Fruit fly (Drosophila melanogaster): ENCODE data around the gene Uros1.

Uros1 gene

DNA sequence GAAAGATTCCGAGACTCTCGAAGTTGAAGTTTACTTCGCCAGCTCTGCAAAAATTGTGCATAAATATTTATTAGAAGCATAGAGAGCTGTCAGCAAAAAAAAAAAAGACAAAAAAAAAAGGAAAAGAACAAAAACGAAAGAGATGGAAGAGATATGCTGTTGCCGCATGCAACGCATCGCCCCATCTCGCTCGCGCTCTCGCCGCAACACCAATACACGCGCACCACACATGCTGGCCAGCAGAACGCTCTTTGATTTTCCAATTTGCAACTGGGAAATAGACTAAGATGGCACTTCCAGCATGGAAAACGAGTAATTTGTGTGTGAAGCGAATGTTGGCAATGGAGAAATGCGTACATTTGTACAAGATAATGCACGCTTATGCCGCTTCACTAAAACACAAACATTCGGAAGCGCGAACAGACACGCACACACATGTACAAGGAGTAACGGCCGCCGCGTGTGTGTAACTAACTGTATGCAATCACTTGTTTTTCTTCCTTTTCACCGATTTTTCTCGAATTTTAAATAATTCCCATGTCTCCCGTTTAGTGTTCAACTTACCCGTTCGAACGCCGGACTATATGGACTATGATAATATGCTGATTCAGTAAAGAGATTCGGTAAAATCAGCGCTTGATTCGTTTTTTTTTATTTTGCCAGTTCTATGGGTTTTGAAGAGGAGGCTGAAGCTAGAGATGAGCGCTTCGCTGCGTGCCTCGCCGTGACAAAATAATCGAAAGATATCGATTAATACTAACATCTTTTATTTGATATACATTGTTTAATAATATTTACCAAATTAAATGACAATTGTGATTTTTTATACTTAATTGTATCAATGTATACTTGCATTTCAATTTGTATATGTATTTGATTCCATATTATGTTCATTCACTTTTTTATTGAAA lies 5.7 kb upstream of the Uros1 start:
- TF ChIP-seq dati (GFP tag; IDR thresholded peaks at IDR 0.05) (no peak), tna (GFP tag; IDR thresholded peaks at IDR 0.05; ENCODE audit: partially characterized antibody) (peak; percentile 20; the same call in 1 of the 2 replicates), CG4617 (GFP tag; optimal IDR thresholded peaks at IDR 0.05; ENCODE audit: borderline replicate concordance) (peak; percentile 16), CG18599 (GFP tag; optimal IDR thresholded peaks at IDR 0.05) (no peak), knrl (GFP tag; IDR thresholded peaks at IDR 0.05; ENCODE audit: partially characterized antibody) (peak; percentile 80), BEAF-32 (GFP tag; optimal IDR thresholded peaks at IDR 0.05) (peak; percentile 76), sr (GFP tag; IDR thresholded peaks at IDR 0.05) (no peak), unc-4 (GFP tag; IDR thresholded peaks at IDR 0.05; ENCODE audit: partially characterized antibody) (peak; percentile 64), E2f1 (GFP tag; IDR thresholded peaks at IDR 0.05) (no peak), Sry-δ (GFP tag; optimal IDR thresholded peaks at IDR 0.05) (peak; percentile 74), Opbp (GFP tag; IDR thresholded peaks at IDR 0.05; ENCODE audit: partially characterized antibody) (peak; percentile 78; the same call in 2 of the 3 replicates), CG1832 (GFP tag; optimal IDR thresholded peaks at IDR 0.05) (peak; percentile 69), ara (GFP tag; IDR thresholded peaks at IDR 0.05) (0 out of 2 replicates have a peak, but pooled peaks have one; percentile 8), HLH4C (GFP tag; IDR thresholded peaks at IDR 0.05; ENCODE audit: partially characterized antibody) (peak; percentile 30; the same call in 1 of the 3 replicates), dm (GFP tag; optimal IDR thresholded peaks at IDR 0.05) (peak; percentile 73), pan (optimal IDR thresholded peaks at IDR 0.05) (no peak), pan (GFP tag; optimal IDR thresholded peaks at IDR 0.05 in 1 of 2, IDR thresholded peaks at IDR 0.05 in 1 of 2) (no peak), row (GFP tag; IDR thresholded peaks at IDR 0.05) (peak; percentile 63), chinmo (GFP tag; IDR thresholded peaks at IDR 0.05; ENCODE audit: partially characterized antibody) (peak; percentile 84; the same call in 1 of the 4 replicates), CG16813 (GFP tag; IDR thresholded peaks at IDR 0.05; ENCODE audit: partially characterized antibody) (peak; percentile 73), CG14860 (GFP tag; IDR thresholded peaks at IDR 0.05; ENCODE audit: partially characterized antibody) (peak; percentile 63), twi (tag; optimal IDR thresholded peaks at IDR 0.05) (peak; percentile 6), CG18764 (GFP tag; optimal IDR thresholded peaks at IDR 0.05) (no peak), Dref (GFP tag; IDR thresholded peaks at IDR 0.05) (peak; percentile 67), CG8478 (optimal IDR thresholded peaks at IDR 0.05) (peak; percentile 95), sna (GFP tag; IDR thresholded peaks at IDR 0.05; ENCODE audit: partially characterized antibody) (peak; percentile 42; the same call in 1 of the 2 replicates), zen2 (GFP tag; IDR thresholded peaks at IDR 0.05; ENCODE audit: partially characterized antibody) (peak; percentile 62; the same call in 1 of the 3 replicates), CG32772 (GFP tag; IDR thresholded peaks at IDR 0.05) (0 out of 2 replicates have a peak, but pooled peaks have one; percentile 15), CG12744 (GFP tag; optimal IDR thresholded peaks at IDR 0.05) (no peak), YL-1 (GFP tag; optimal IDR thresholded peaks at IDR 0.05) (peak; percentile 72), cg (GFP tag; optimal IDR thresholded peaks at IDR 0.05) (peak; percentile 92), insv (GFP tag; optimal IDR thresholded peaks at IDR 0.05) (peak in 1 of 2 experiments; percentile 53), Camta (GFP tag; optimal IDR thresholded peaks at IDR 0.05) (no peak), sd (tag; optimal IDR thresholded peaks at IDR 0.05) (no peak), tio (GFP tag; optimal IDR thresholded peaks at IDR 0.05) (no peak), CG14710 (tag; optimal IDR thresholded peaks at IDR 0.05) (no peak), CG9932 (GFP tag; IDR thresholded peaks at IDR 0.05) (peak; percentile 29; the same call in 1 of the 2 replicates), HHEX (GFP tag; optimal IDR thresholded peaks at IDR 0.05) (no peak), p53 (GFP tag; optimal IDR thresholded peaks at IDR 0.05) (peak; percentile 94), HmgD (GFP tag; optimal IDR thresholded peaks at IDR 0.05) (no peak), Lpt (GFP tag; optimal IDR thresholded peaks at IDR 0.05) (no peak), pros (GFP tag; optimal IDR thresholded peaks at IDR 0.05) (no peak), hbn (GFP tag; IDR thresholded peaks at IDR 0.05; ENCODE audit: partially characterized antibody) (peak; percentile 75), salm (tag; optimal IDR thresholded peaks at IDR 0.05) (no peak), fd96Cb (tag; optimal IDR thresholded peaks at IDR 0.05) (no peak), Hr3 (GFP tag; optimal IDR thresholded peaks at IDR 0.05) (no peak), sens (GFP tag) (peak; percentile 22)

Data from whole organism, embryonic.